Worm (Caenorhabditis elegans): ENCODE results near the gene Y105C5B.1.

Gene Y105C5B.1

DNA sequence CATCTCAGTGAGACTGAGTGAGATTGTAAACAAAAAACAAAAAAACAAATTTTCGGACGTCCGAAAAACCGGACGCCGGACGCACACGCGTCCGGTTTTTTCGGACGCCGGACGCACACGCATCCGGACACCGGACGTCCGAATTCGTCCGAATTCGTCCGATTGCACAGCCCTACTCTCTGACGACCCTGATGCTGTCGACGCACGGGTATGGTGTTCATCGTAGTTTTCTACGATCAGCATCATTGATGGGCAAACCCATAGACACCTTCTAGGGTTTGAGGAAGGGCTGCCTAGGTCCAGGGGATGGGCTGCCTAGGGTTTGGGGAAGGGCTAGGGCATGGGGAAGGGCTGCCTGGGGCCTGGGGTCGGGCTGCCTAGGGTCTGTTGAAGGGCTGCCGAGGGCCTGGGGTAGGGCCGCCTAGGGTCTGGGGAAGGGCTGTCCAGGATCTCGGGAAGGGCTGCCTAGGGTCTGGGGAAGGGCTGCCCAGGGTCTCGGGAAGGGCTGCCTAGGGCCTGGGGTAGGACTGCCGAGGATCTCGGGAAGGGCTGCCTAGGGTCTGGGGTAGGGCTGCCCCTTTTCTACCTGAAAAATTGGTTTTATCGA, 16.5 kb upstream of the Y105C5B.1 start (continued):
- TF ChIP-seq F57A8.1 (GFP tag; optimal IDR thresholded peaks at IDR 0.05) (no peak), hlh-26 (GFP tag; conservative IDR thresholded peaks at IDR 0.05) (no peak), ama-1 (optimal IDR thresholded peaks at IDR 0.05) (no peak), ama-1 (GFP tag; optimal IDR thresholded peaks at IDR 0.05) (no peak), let-607 (tag; optimal IDR thresholded peaks at IDR 0.05) (no peak), rec-8 (tag; optimal IDR thresholded peaks at IDR 0.05) (no peak), ceh-100 (GFP tag; IDR thresholded peaks at IDR 0.05) (no peak), mcd-1 (GFP tag; IDR thresholded peaks at IDR 0.05) (no peak; the same call in 1 of the 2 replicates), snpc-3.4 (tag; optimal IDR thresholded peaks at IDR 0.05) (no peak), nhr-179 (tag; optimal IDR thresholded peaks at IDR 0.05) (no peak), athp-1 (tag; optimal IDR thresholded peaks at IDR 0.05) (no peak), zfh-2 (GFP tag; conservative IDR thresholded peaks at IDR 0.05) (peak; percentile 96), efl-1 (GFP tag; optimal IDR thresholded peaks at IDR 0.05) (no peak), him-1 (tag; optimal IDR thresholded peaks at IDR 0.05) (no peak), D2030.7 (GFP tag; IDR thresholded peaks at IDR 0.05) (peak; percentile 26; the same call in 1 of the 2 replicates), Y95B8A.8 (GFP tag; IDR thresholded peaks at IDR 0.05) (no peak), ceh-27 (GFP tag; optimal IDR thresholded peaks at IDR 0.05) (no peak), lin-26 (GFP tag; IDR thresholded peaks at IDR 0.05) (peak; percentile 57; the same call in 1 of the 2 replicates), unc-62 (GFP tag; optimal IDR thresholded peaks at IDR 0.05) (no peak), ztf-6 (GFP tag; IDR thresholded peaks at IDR 0.05) (no peak), snpc-4 (GFP tag; optimal IDR thresholded peaks at IDR 0.05) (no peak), snpc-4 (tag; optimal IDR thresholded peaks at IDR 0.05) (no peak), dpff-1 (tag; optimal IDR thresholded peaks at IDR 0.05) (no peak), rpc-1 (optimal IDR thresholded peaks at IDR 0.05) (no peak), rpc-1 (tag; optimal IDR thresholded peaks at IDR 0.05) (no peak), ZK185.1 (tag; optimal IDR thresholded peaks at IDR 0.05; ENCODE audit: poor library complexity, severe bottlenecking) (no peak), nhr-27 (tag; optimal IDR thresholded peaks at IDR 0.05) (no peak), lir-1 (GFP tag; conservative IDR thresholded peaks at IDR 0.05) (no peak), madf-10 (tag; optimal IDR thresholded peaks at IDR 0.05) (no peak), pbrm-1 (GFP tag; IDR thresholded peaks at IDR 0.05) (no peak), die-1 (tag; optimal IDR thresholded peaks at IDR 0.05) (no peak), F57C9.4 (tag; optimal IDR thresholded peaks at IDR 0.05) (no peak), gei-17 (GFP tag; optimal IDR thresholded peaks at IDR 0.05) (no peak), repo-1 (tag; optimal IDR thresholded peaks at IDR 0.05) (no peak), rcor-1 (GFP tag; IDR thresholded peaks at IDR 0.05) (no peak), snpc-1.1 (tag; optimal IDR thresholded peaks at IDR 0.05; ENCODE audit: insufficient read depth) (no peak), lin-54 (GFP tag; optimal IDR thresholded peaks at IDR 0.05) (no peak), madf-8 (GFP tag; conservative IDR thresholded peaks at IDR 0.05) (no peak), akir-1 (GFP tag; optimal IDR thresholded peaks at IDR 0.05) (no peak), nhr-90 (tag; optimal IDR thresholded peaks at IDR 0.05) (no peak), sdz-38 (tag; optimal IDR thresholded peaks at IDR 0.05) (no peak), B0336.3 (GFP tag; IDR thresholded peaks at IDR 0.05) (no peak), somi-1 (GFP tag; optimal IDR thresholded peaks at IDR 0.05) (no peak), ccch-3 (GFP tag; optimal IDR thresholded peaks at IDR 0.05) (no peak), F33H1.4 (GFP tag; IDR thresholded peaks at IDR 0.05) (0 out of 2 replicates have a peak, but pooled peaks have one; percentile 11), ceh-91 (GFP tag; IDR thresholded peaks at IDR 0.05) (no peak), egl-18 (GFP tag; IDR thresholded peaks at IDR 0.05) (no peak), Y67H2A.10 (GFP tag; conservative IDR thresholded peaks at IDR 0.05) (no peak), F52B5.7 (tag; optimal IDR thresholded peaks at IDR 0.05) (no peak)

Measured in whole organism, young adult.